ENCODE assay signal across 4 worm cellular contexts in genomic region chrII:319459-319858, ce11.
TF ChIP-seq lines count a peak whose summit lies in the region.

TSS of gene far-7 (plus strand) at chrII:319789.

TF ChIP-seq in whole organism, L1 larva, 84 proteins besides CTCF, POLR2A, EP300 and RAD21 (continues in another document):
- TF ChIP-seq lin-39 (tag; optimal IDR thresholded peaks at IDR 0.05; lab: Kevin White, UChicago) (no peak), lin-15B (tag; optimal IDR thresholded peaks at IDR 0.05; lab: Kevin White, UChicago) (no peak), ceh-63 (GFP tag; optimal IDR thresholded peaks at IDR 0.05; lab: Kevin White, UChicago) (no peak), ceh-8 (GFP tag; optimal IDR thresholded peaks at IDR 0.05; lab: Kevin White, UChicago) (no peak), hpl-2 (GFP tag; optimal IDR thresholded peaks at IDR 0.05; lab: Kevin White, UChicago) (no peak), tlp-1 (tag; optimal IDR thresholded peaks at IDR 0.05; lab: Kevin White, UChicago) (no peak), grh-1 (GFP tag; IDR thresholded peaks at IDR 0.05; lab: Robert Waterston, UW) (peak; percentile 36; the same call in 1 of the 2 replicates), nhr-76 (tag; optimal IDR thresholded peaks at IDR 0.05; lab: Kevin White, UChicago) (no peak), elt-3 (tag; optimal IDR thresholded peaks at IDR 0.05; lab: Kevin White, UChicago) (peak in 2 of 6 experiments; percentile 16 to 50), sup-37 (GFP tag; optimal IDR thresholded peaks at IDR 0.05; lab: Kevin White, UChicago) (no peak), irx-1 (tag; optimal IDR thresholded peaks at IDR 0.05; lab: Kevin White, UChicago) (no peak), ztf-11 (tag; optimal IDR thresholded peaks at IDR 0.05; lab: Kevin White, UChicago) (no peak), nhr-20 (tag; optimal IDR thresholded peaks at IDR 0.05; lab: Kevin White, UChicago) (peak; percentile 46), dpl-1 (GFP tag; optimal IDR thresholded peaks at IDR 0.05; lab: Kevin White, UChicago) (no peak), C16A3.4 (tag; optimal IDR thresholded peaks at IDR 0.05; lab: Kevin White, UChicago) (no peak), hlh-4 (tag; optimal IDR thresholded peaks at IDR 0.05; lab: Kevin White, UChicago) (no peak), unc-98 (GFP tag; IDR thresholded peaks at IDR 0.05; lab: Robert Waterston, UW) (no peak), pqm-1 (tag; optimal IDR thresholded peaks at IDR 0.05; lab: Kevin White, UChicago) (no peak), efl-1 (optimal IDR thresholded peaks at IDR 0.05; lab: Kevin White, UChicago) (no peak), efl-1 (GFP tag; optimal IDR thresholded peaks at IDR 0.05 in 1 of 2; lab: Kevin White, UChicago) (peak in 1 of 2 experiments; percentile 12), F16B12.6 (tag; optimal IDR thresholded peaks at IDR 0.05; lab: Kevin White, UChicago) (no peak), rnt-1 (tag; optimal IDR thresholded peaks at IDR 0.05; lab: Kevin White, UChicago) (no peak), C34B4.2 (tag; optimal IDR thresholded peaks at IDR 0.05; lab: Kevin White, UChicago) (no peak)

TF ChIP-seq in whole organism, L2 larva, 48 proteins besides CTCF, POLR2A, EP300 and RAD21:
- TF ChIP-seq gmeb-1 (tag; optimal IDR thresholded peaks at IDR 0.05; lab: Kevin White, UChicago) (peak; percentile 1), lin-13 (GFP tag; optimal IDR thresholded peaks at IDR 0.05; lab: Kevin White, UChicago) (no peak), ceh-16 (tag; optimal IDR thresholded peaks at IDR 0.05; lab: Kevin White, UChicago) (no peak), zag-1 (tag; optimal IDR thresholded peaks at IDR 0.05; lab: Kevin White, UChicago) (no peak), unc-39 (tag; optimal IDR thresholded peaks at IDR 0.05; lab: Kevin White, UChicago) (no peak), unc-62 (GFP tag; optimal IDR thresholded peaks at IDR 0.05; lab: Kevin White, UChicago) (no peak), ama-1 (optimal IDR thresholded peaks at IDR 0.05; lab: Kevin White, UChicago) (peak; percentile 74), alr-1 (tag; optimal IDR thresholded peaks at IDR 0.05; lab: Kevin White, UChicago) (no peak), nhr-25 (tag; optimal IDR thresholded peaks at IDR 0.05; lab: Kevin White, UChicago) (no peak)

TF ChIP-seq in whole organism, L3 larva, 47 proteins besides CTCF, POLR2A, EP300 and RAD21:
- TF ChIP-seq ama-1 (optimal IDR thresholded peaks at IDR 0.05; lab: Kevin White, UChicago) (peak; percentile 56), nhr-12 (tag; optimal IDR thresholded peaks at IDR 0.05; lab: Kevin White, UChicago) (no peak)
TF ChIP-seq in whole organism, L3 larva: peak in this region for 1.

TF ChIP-seq in whole organism, L4 larva, 104 proteins besides CTCF, POLR2A, EP300 and RAD21:
- TF ChIP-seq saeg-2 (GFP tag; IDR thresholded peaks at IDR 0.05; lab: Robert Waterston, UW) (no peak), hlh-30 (tag; optimal IDR thresholded peaks at IDR 0.05; lab: Kevin White, UChicago; ENCODE audit: insufficient read depth) (peak; percentile 48), ceh-62 (tag; optimal IDR thresholded peaks at IDR 0.05; lab: Kevin White, UChicago) (no peak), F26F4.8 (GFP tag; conservative IDR thresholded peaks at IDR 0.05; lab: Robert Waterston, UW) (no peak), Y105C5A.15 (GFP tag; IDR thresholded peaks at IDR 0.05; lab: Robert Waterston, UW) (no peak), nhr-28 (tag; optimal IDR thresholded peaks at IDR 0.05; lab: Kevin White, UChicago) (peak; percentile 58)

Comparison
In these comparisons a context has a peak if more than half of its experiments do, and no peak if none do; other contexts are left out.
1. Of the 29 proteins assayed by ChIP-seq in both whole organism, L4 larva and whole organism, L1 larva: peak only in whole organism, L4 larva: nhr-28; only in whole organism, L1 larva: ama-1; in both: none; in neither: 26; mixed calls (peak in some experiments, not most) for 1.